Fruit fly (Drosophila melanogaster) whole organism, embryonic: Measurements from ENCODE around the gene Cpr62Ba.
A peak's percentile ranks its signal among the peaks of the same experiment; 100 is the strongest.

ENCODE experiments used
- Aef1 ChIP-seq: fragments of 200-800 bp; sonication (Bioruptor generic); IDR thresholded peaks from 3 replicates; pipeline ENCODE4 v1.3.6; 2022; ENCODE audit warnings: missing biosample characterization, missing genetic modification characterization
- Atf6 ChIP-seq: fragments of 200-800 bp; sonication (Bioruptor generic); IDR thresholded peaks from 2 replicates; pipeline ENCODE4 v1.3.6; 2022; ENCODE audit warnings: missing biosample characterization, missing genetic modification characterization
- Bdp1 ChIP-seq: fragments of 200-800 bp; sonication (Bioruptor generic); optimal IDR thresholded peaks from 3 replicates; lab custom pipeline; 2016; ENCODE audit warnings: missing biosample characterization, missing genetic modification characterization
- BtbVII ChIP-seq: fragments of 200-800 bp; sonication (Bioruptor generic); optimal IDR thresholded peaks from 3 replicates; lab custom pipeline; 2017; ENCODE audit warnings: missing biosample characterization, mild to moderate bottlenecking, missing genetic modification characterization
- CG10431 ChIP-seq: fragments of 200-800 bp; sonication (Bioruptor generic); optimal IDR thresholded peaks from 3 replicates; lab custom pipeline; 2018; ENCODE audit warnings: missing biosample characterization, mild to moderate bottlenecking, missing genetic modification characterization
- CG11085 ChIP-seq: fragments of 200-800 bp; sonication (Bioruptor generic); IDR thresholded peaks from 2 replicates; pipeline ENCODE4 v1.3.6; 2022; ENCODE audit warnings: missing biosample characterization, missing genetic modification characterization
- CG11504 ChIP-seq: fragments of 200-800 bp; sonication (Bioruptor generic); optimal IDR thresholded peaks from 3 replicates; lab custom pipeline; 2019; ENCODE audit warnings: missing biosample characterization, mild to moderate bottlenecking, missing genetic modification characterization, moderate library complexity
- CG12155 ChIP-seq: fragments of 200-800 bp; sonication (Bioruptor generic); optimal IDR thresholded peaks from 3 replicates; lab custom pipeline; 2016; ENCODE audit warnings: missing biosample characterization, missing genetic modification characterization
- CG12219 ChIP-seq: fragments of 200-800 bp; sonication (Bioruptor generic); optimal IDR thresholded peaks from 3 replicates; lab custom pipeline; 2018; ENCODE audit warnings: missing biosample characterization, mild to moderate bottlenecking, missing genetic modification characterization
- CG12659 ChIP-seq: fragments of 200-800 bp; sonication (Bioruptor generic); optimal IDR thresholded peaks from 3 replicates; lab custom pipeline; 2017; ENCODE audit warnings: mild to moderate bottlenecking, missing biosample characterization, missing genetic modification reagents, missing genetic modification characterization
- CG12744 ChIP-seq: fragments of 200-800 bp; sonication (Bioruptor generic); optimal IDR thresholded peaks from 2 replicates; lab custom pipeline; 2016; ENCODE audit warnings: missing biosample characterization, missing genetic modification characterization
- CG14050 ChIP-seq: fragments of 200-800 bp; sonication (Bioruptor generic); IDR thresholded peaks from 3 replicates; pipeline ENCODE4 v1.3.6; 2022; ENCODE audit warnings: missing biosample characterization, missing genetic modification characterization
- CG15269 ChIP-seq: fragments of 200-800 bp; sonication (Bioruptor generic); optimal IDR thresholded peaks from 2 replicates; lab custom pipeline; 2018; ENCODE audit warnings: missing biosample characterization, mild to moderate bottlenecking, missing genetic modification characterization, moderate library complexity
- CG18476 ChIP-seq: fragments of 200-800 bp; sonication (Bioruptor generic); optimal IDR thresholded peaks from 2 replicates; lab custom pipeline; 2016; ENCODE audit warnings: missing biosample characterization, mild to moderate bottlenecking, missing genetic modification characterization
- CG31224 ChIP-seq: fragments of 200-800 bp; sonication (Bioruptor generic); IDR thresholded peaks from 2 replicates; pipeline ENCODE4 v1.3.6; 2022; ENCODE audit warnings: missing biosample characterization, missing genetic modification characterization
- CG34376 ChIP-seq: fragments of 200-800 bp; sonication (Bioruptor generic); optimal IDR thresholded peaks from 2 replicates; lab custom pipeline; 2018; ENCODE audit warnings: missing biosample characterization, mild to moderate bottlenecking, missing genetic modification characterization
- CG5245 ChIP-seq: fragments of 200-800 bp; sonication (Bioruptor generic); optimal IDR thresholded peaks from 3 replicates; lab custom pipeline; 2016; ENCODE audit warnings: missing biosample characterization, missing genetic modification characterization
- CG6654 ChIP-seq: fragments of 200-800 bp; sonication (Bioruptor generic); optimal IDR thresholded peaks from 2 replicates; lab custom pipeline; 2017; ENCODE audit warnings: missing biosample characterization, mild to moderate bottlenecking, missing genetic modification characterization
- CG7372 ChIP-seq: fragments of 200-800 bp; sonication (Bioruptor generic); IDR thresholded peaks from 2 replicates; pipeline ENCODE4 v1.3.6; 2022; ENCODE audit warnings: missing biosample characterization, missing genetic modification characterization
- CG7556 ChIP-seq: fragments of 200-800 bp; sonication (Bioruptor generic); optimal IDR thresholded peaks from 2 replicates; lab custom pipeline; 2017; ENCODE audit warnings: missing biosample characterization, mild to moderate bottlenecking, missing genetic modification characterization
- CG9609 ChIP-seq: fragments of 200-800 bp; sonication (Bioruptor generic); optimal IDR thresholded peaks from 3 replicates; lab custom pipeline; 2016; ENCODE audit warnings: missing biosample characterization, missing genetic modification characterization
- CkIIα-i1 ChIP-seq: fragments of 200-800 bp; sonication (Bioruptor generic); IDR thresholded peaks from 2 replicates; pipeline ENCODE4 v1.3.6; 2022; ENCODE audit warnings: missing biosample characterization, missing genetic modification characterization
- Deaf1 ChIP-seq: fragments of 200-800 bp; optimal IDR thresholded peaks from 3 replicates; lab custom pipeline; 2019; ENCODE audit warnings: missing biosample characterization, mild to moderate bottlenecking, missing genetic modification characterization, moderate library complexity
- Dll ChIP-seq: fragments of 200-800 bp; sonication (Bioruptor generic); IDR thresholded peaks from 4 replicates; pipeline ENCODE4 v1.3.6; 2022; ENCODE audit warnings: missing biosample characterization, missing genetic modification characterization; ENCODE audit not compliant: partially characterized antibody
- GATAe ChIP-seq: fragments of 200-800 bp; sonication (Bioruptor generic); conservative IDR thresholded peaks from 2 replicates; pipeline ENCODE4 v1.3.6; 2022; ENCODE audit warnings: missing biosample characterization, missing genetic modification characterization
- Hey ChIP-seq: fragments of 200-800 bp; sonication (Bioruptor generic); optimal IDR thresholded peaks from 3 replicates; lab custom pipeline; 2018; ENCODE audit warnings: missing biosample characterization, mild to moderate bottlenecking, missing genetic modification characterization
- HmgD ChIP-seq: fragments of 200-800 bp; sonication (Bioruptor generic); optimal IDR thresholded peaks from 3 replicates; lab custom pipeline; 2016; ENCODE audit warnings: missing biosample characterization, missing genetic modification characterization
- Hmr ChIP-seq: fragments of 200-800 bp; sonication (Bioruptor generic); optimal IDR thresholded peaks from 3 replicates; lab custom pipeline; 2017; ENCODE audit warnings: mild to moderate bottlenecking, missing biosample characterization, missing genetic modification reagents, missing genetic modification characterization
- Meics ChIP-seq: fragments of 200-800 bp; sonication (Bioruptor generic); optimal IDR thresholded peaks from 2 replicates; lab custom pipeline; 2017; ENCODE audit warnings: missing biosample characterization, mild to moderate bottlenecking, missing genetic modification characterization
- NK7.1 ChIP-seq: fragments of 200-800 bp; sonication (Bioruptor generic); optimal IDR thresholded peaks from 3 replicates; lab custom pipeline; 2016; ENCODE audit warnings: missing biosample characterization, missing genetic modification characterization
- Oli ChIP-seq: fragments of 200-800 bp; sonication (Bioruptor generic); optimal IDR thresholded peaks from 2 replicates; lab custom pipeline; 2018; ENCODE audit warnings: missing biosample characterization, mild to moderate bottlenecking, missing genetic modification characterization, moderate library complexity
- Rfx ChIP-seq: fragments of 200-800 bp; sonication (Bioruptor generic); IDR thresholded peaks from 2 replicates; pipeline ENCODE4 v1.3.6; 2022; ENCODE audit warnings: missing biosample characterization, missing genetic modification characterization
- Rx ChIP-seq: fragments of 200-800 bp; sonication (Bioruptor generic); IDR thresholded peaks from 2 replicates; pipeline ENCODE4 v1.3.6; 2022; ENCODE audit warnings: missing biosample characterization, missing genetic modification characterization
- Taf1 ChIP-seq: fragments of 200-800 bp; sonication (Bioruptor generic); IDR thresholded peaks from 2 replicates; pipeline ENCODE4 v1.3.6; 2022; ENCODE audit warnings: missing biosample characterization, missing genetic modification characterization
- Vsx1 ChIP-seq: fragments of 200-800 bp; sonication (Bioruptor generic); optimal IDR thresholded peaks from 2 replicates; lab custom pipeline; 2017; ENCODE audit warnings: missing biosample characterization, mild to moderate bottlenecking, missing genetic modification characterization, missing genetic modification reagents
- abd-A ChIP-seq: fragments of 200-800 bp; sonication (Bioruptor generic); optimal IDR thresholded peaks from 3 replicates; lab custom pipeline; 2019; ENCODE audit warnings: missing biosample characterization, mild to moderate bottlenecking, missing genetic modification characterization, moderate library complexity
- chn ChIP-seq: fragments of 200-800 bp; sonication (Bioruptor generic); optimal IDR thresholded peaks from 2 replicates; lab custom pipeline; 2016; ENCODE audit warnings: missing biosample characterization, missing genetic modification characterization
- dati ChIP-seq: fragments of 200-800 bp; sonication (Bioruptor generic); IDR thresholded peaks from 2 replicates; pipeline ENCODE4 v1.3.6; 2022; ENCODE audit warnings: missing biosample characterization, missing genetic modification characterization
- gro ChIP-seq: fragments of 200-800 bp; sonication (Bioruptor generic); optimal IDR thresholded peaks from 2 replicates; lab custom pipeline; 2016; ENCODE audit warnings: missing biosample characterization, missing genetic modification characterization
- ham ChIP-seq: fragments of 200-800 bp; sonication (Bioruptor generic); IDR thresholded peaks from 2 replicates; pipeline ENCODE4 v1.3.6; 2022; ENCODE audit warnings: missing biosample characterization, missing genetic modification characterization
- mirr ChIP-seq: fragments of 200-800 bp; sonication (Bioruptor generic); optimal IDR thresholded peaks from 3 replicates; lab custom pipeline; 2018; ENCODE audit warnings: missing biosample characterization, mild to moderate bottlenecking, missing genetic modification characterization
- mld ChIP-seq: fragments of 200-800 bp; sonication (Bioruptor generic); IDR thresholded peaks from 3 replicates; pipeline ENCODE4 v1.3.6; 2022; ENCODE audit warnings: missing biosample characterization, missing genetic modification characterization; ENCODE audit not compliant: partially characterized antibody
- otp ChIP-seq: fragments of 200-800 bp; sonication (Bioruptor generic); IDR thresholded peaks from 3 replicates; pipeline ENCODE4, ENCODE4 v1.3.6; 2022; ENCODE audit warnings: missing biosample characterization, missing genetic modification characterization
- peb ChIP-seq: fragments of 200-800 bp; sonication (Bioruptor generic); IDR thresholded peaks from 2 replicates; pipeline ENCODE4 v1.3.6; 2022; ENCODE audit warnings: missing biosample characterization, missing genetic modification characterization
- ro ChIP-seq: fragments of 200-800 bp; sonication (Bioruptor generic); IDR thresholded peaks from 2 replicates; pipeline ENCODE4 v1.3.6; 2022; ENCODE audit warnings: missing biosample characterization, missing genetic modification characterization
- shn ChIP-seq: fragments of 200-800 bp; sonication (Bioruptor generic); optimal IDR thresholded peaks from 3 replicates; lab custom pipeline; 2016; ENCODE audit warnings: missing biosample characterization, missing genetic modification characterization
- sisA ChIP-seq: fragments of 200-800 bp; sonication (Bioruptor generic); IDR thresholded peaks from 2 replicates; pipeline ENCODE4 v1.3.6; 2022; ENCODE audit warnings: missing biosample characterization, missing genetic modification characterization
- stc ChIP-seq: fragments of 200-800 bp; sonication (Bioruptor generic); IDR thresholded peaks from 2 replicates; pipeline ENCODE4 v1.3.6; 2022; ENCODE audit warnings: missing biosample characterization, missing genetic modification characterization
- toy ChIP-seq: fragments of 200-800 bp; sonication (Bioruptor generic); IDR thresholded peaks from 2 replicates; pipeline ENCODE4 v1.3.6; 2022; ENCODE audit warnings: missing biosample characterization, missing genetic modification characterization
- twi ChIP-seq: fragments of 200-800 bp; optimal IDR thresholded peaks from 2 replicates; lab custom pipeline; 2019; ENCODE audit warnings: missing biosample characterization, mild to moderate bottlenecking, missing genetic modification characterization, moderate library complexity
- usp ChIP-seq: fragments of >200 bp; optimal IDR thresholded peaks from 2 replicates; lab custom pipeline; 2017; ENCODE audit warnings: missing biosample characterization, missing genetic modification characterization
- yki ChIP-seq: fragments of >200 bp; optimal IDR thresholded peaks from 3 replicates; lab custom pipeline; 2018

Gene Cpr62Ba

dm6 chr3L:1808631-1809030 is 23.0 kb downstream of the Cpr62Ba start (continued):
- peak; percentile 85 for TF ChIP-seq CG7556 (GFP tag; lab: Kevin White, UChicago)
- TF ChIP-seq otp (GFP tag; lab: Robert Waterston, UW) = peak; percentile 92
- TF ChIP-seq Taf1 = peak; percentile 79
- peak; percentile 74 for TF ChIP-seq mirr (GFP tag; lab: Kevin White, UChicago)
- peak; percentile 67; the same call in 1 of the 2 replicates for TF ChIP-seq GATAe (GFP tag; lab: Robert Waterston, UW)
- TF ChIP-seq ro = peak; percentile 57; the same call in 1 of the 2 replicates
- no peak for TF ChIP-seq yki
- peak; percentile 91 for TF ChIP-seq CG12659 (GFP tag; lab: Kevin White, UChicago)
- TF ChIP-seq CG15269 = peak; percentile 95
- peak; percentile 83 for TF ChIP-seq CG9609 (GFP tag; lab: Kevin White, UChicago)
- TF ChIP-seq Vsx1 (GFP tag; lab: Kevin White, UChicago) = no peak
- TF ChIP-seq mld = no peak
- TF ChIP-seq ham (GFP tag; lab: Robert Waterston, UW) = peak; percentile 71
- TF ChIP-seq peb (GFP tag; lab: Robert Waterston, UW) = peak; percentile 73
- TF ChIP-seq CG12219 (GFP tag; lab: Kevin White, UChicago) = peak; percentile 91
- TF ChIP-seq abd-A (tag; lab: Kevin White, UChicago) = peak; percentile 89
- peak; percentile 31 for TF ChIP-seq CG6654 (GFP tag; lab: Kevin White, UChicago)
- TF ChIP-seq gro (GFP tag; lab: Kevin White, UChicago) = peak; percentile 90
- peak; percentile 78 for TF ChIP-seq CG12155 (GFP tag; lab: Kevin White, UChicago)
- TF ChIP-seq CG11504 = peak; percentile 92
- TF ChIP-seq CG14050 (GFP tag; lab: Robert Waterston, UW) = peak; percentile 90
- TF ChIP-seq CG31224 (GFP tag; lab: Robert Waterston, UW) = peak; percentile 87
- no peak for TF ChIP-seq Hey (tag; lab: Kevin White, UChicago)
- TF ChIP-seq twi = peak; percentile 42
- peak; percentile 95 for TF ChIP-seq Atf6 (GFP tag; lab: Robert Waterston, UW)
- peak; percentile 65 for TF ChIP-seq Deaf1 (tag; lab: Kevin White, UChicago)
- TF ChIP-seq CG34376 (GFP tag; lab: Kevin White, UChicago) = peak; percentile 56
- TF ChIP-seq CG10431 (GFP tag; lab: Kevin White, UChicago) = no peak
- peak; percentile 87 for TF ChIP-seq Oli (tag; lab: Kevin White, UChicago)
- TF ChIP-seq CkIIα-i1 (GFP tag; lab: Robert Waterston, UW) = peak; percentile 75
- TF ChIP-seq CG12744 (GFP tag; lab: Kevin White, UChicago) = peak; percentile 84
- TF ChIP-seq Rx (GFP tag; lab: Robert Waterston, UW) = peak; percentile 87
- peak; percentile 79 for TF ChIP-seq toy (GFP tag; lab: Robert Waterston, UW)
- TF ChIP-seq Bdp1 (GFP tag; lab: Kevin White, UChicago) = peak; percentile 73
- peak; percentile 97 for TF ChIP-seq Rfx (GFP tag; lab: Robert Waterston, UW)
- peak; percentile 71 for TF ChIP-seq HmgD (GFP tag; lab: Kevin White, UChicago)
- TF ChIP-seq shn (GFP tag; lab: Kevin White, UChicago) = peak; percentile 80
- TF ChIP-seq Aef1 (GFP tag; lab: Robert Waterston, UW) = peak; percentile 92
- TF ChIP-seq stc (GFP tag; lab: Robert Waterston, UW) = peak; percentile 87
- TF ChIP-seq Hmr = peak; percentile 87
- TF ChIP-seq dati (GFP tag; lab: Robert Waterston, UW) = peak; percentile 62
- TF ChIP-seq Dll = no peak
- TF ChIP-seq BtbVII (GFP tag; lab: Kevin White, UChicago) = peak; percentile 81
- TF ChIP-seq NK7.1 (GFP tag; lab: Kevin White, UChicago) = peak; percentile 66
- peak; percentile 92 for TF ChIP-seq CG7372 (GFP tag; lab: Robert Waterston, UW)
- TF ChIP-seq CG11085 = peak; percentile 86
- peak; percentile 81 for TF ChIP-seq chn
- peak; percentile 84 for TF ChIP-seq CG5245 (GFP tag; lab: Kevin White, UChicago)
- TF ChIP-seq CG18476 (GFP tag; lab: Kevin White, UChicago) = peak; percentile 74
- peak; percentile 91 for TF ChIP-seq sisA (GFP tag; lab: Robert Waterston, UW)
- no peak for TF ChIP-seq usp (GFP tag; lab: Kevin White, UChicago)
- peak; percentile 89 for TF ChIP-seq Meics (GFP tag; lab: Kevin White, UChicago)
